Worm (Caenorhabditis elegans) whole organism, L3 larva: ENCODE measurements around the gene B0218.7.

Experiments used
- nhr-25 ChIP-seq: sonication (generic microtip); optimal IDR thresholded peaks from 2 replicates; lab custom pipeline; 2017; ENCODE audit warnings: missing biosample characterization, missing genetic modification characterization
- unc-62 ChIP-seq: fragments of 150-350 bp; sonication (generic microtip); optimal IDR thresholded peaks from 4 replicates; lab custom pipeline; 2014; ENCODE audit warnings: missing biosample characterization, missing genetic modification reagents, missing genetic modification characterization

DNA sequence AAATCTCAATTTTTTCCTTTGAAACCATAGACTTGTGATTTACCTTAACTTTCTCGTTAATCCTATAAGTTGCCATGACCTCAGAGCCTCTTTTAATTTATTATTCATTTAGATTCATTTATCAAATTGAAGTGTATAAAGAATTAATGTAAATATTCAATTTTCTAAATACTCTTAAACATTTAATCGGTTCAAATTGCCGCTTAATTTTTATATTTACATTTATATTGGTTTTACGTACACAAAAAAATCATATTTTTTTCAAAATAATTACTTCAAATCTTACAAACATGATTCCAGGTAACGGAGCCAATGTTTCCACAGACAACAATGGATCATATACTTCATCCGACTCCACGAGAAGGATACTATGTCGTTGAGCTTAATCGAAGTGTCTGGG, 17.4 kb downstream of the B0218.7 start, which contains the start of gene pmk-1:
- TF ChIP-seq unc-62 (GFP tag; lab: Kevin White, UChicago), result no peak
- no peak for TF ChIP-seq nhr-25 (tag; lab: Kevin White, UChicago)
